Worm (Caenorhabditis elegans): Measurements from ENCODE around the gene hlh-15.

hlh-15 gene

DNA sequence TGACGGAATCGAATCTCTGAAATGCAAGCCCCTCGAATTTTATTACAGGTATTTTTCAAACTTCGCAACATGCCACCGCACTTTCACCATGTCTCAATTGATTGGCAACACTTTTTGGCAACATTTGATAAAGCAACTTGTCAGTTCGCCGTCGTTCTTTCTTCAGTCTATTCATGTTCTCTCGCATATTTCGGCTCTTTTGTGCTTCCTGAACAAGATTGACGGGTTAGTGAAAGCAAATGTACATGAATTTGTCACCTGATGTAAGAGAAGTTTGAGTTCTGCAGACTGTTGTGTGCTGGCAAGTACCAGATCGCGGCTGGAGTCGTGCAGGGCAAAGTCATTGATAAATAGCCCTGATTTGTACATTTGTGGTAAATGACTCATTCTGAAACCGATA lies 8.9 kb upstream of the hlh-15 start:
- TF ChIP-seq nhr-19 (GFP tag; conservative IDR thresholded peaks at IDR 0.05) (no peak), zag-1 (tag; optimal IDR thresholded peaks at IDR 0.05) (no peak), unc-86 (tag; optimal IDR thresholded peaks at IDR 0.05) (no peak), nhr-47 (tag; optimal IDR thresholded peaks at IDR 0.05) (no peak)

DNA sequence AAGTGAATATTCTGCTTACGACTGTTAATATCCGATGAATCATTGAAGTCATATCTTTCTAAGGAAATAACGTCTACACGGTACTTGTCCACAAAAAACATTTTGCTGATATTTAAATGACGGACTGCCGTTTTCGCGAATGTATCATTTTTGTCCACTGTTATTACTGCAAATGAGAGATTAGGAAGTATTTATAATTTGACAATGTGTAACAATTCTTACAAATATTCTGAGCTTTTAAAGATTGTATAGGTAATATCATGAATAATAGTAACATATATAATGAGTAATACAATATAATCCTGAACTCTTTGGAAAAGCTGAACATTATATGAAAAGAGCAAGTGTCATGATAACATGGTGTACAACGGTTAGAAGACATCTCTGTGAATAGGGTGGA lies 6.6 kb upstream of the hlh-15 start, which contains the start of gene glr-7:
TSS of gene glr-7 (minus strand) at position 101 of the 400 bp plus-strand sequence.
- TF ChIP-seq blmp-1 (tag; optimal IDR thresholded peaks at IDR 0.05) (no peak), C04F5.9 (tag; optimal IDR thresholded peaks at IDR 0.05) (no peak), grh-1 (GFP tag; IDR thresholded peaks at IDR 0.05) (no peak)

DNA sequence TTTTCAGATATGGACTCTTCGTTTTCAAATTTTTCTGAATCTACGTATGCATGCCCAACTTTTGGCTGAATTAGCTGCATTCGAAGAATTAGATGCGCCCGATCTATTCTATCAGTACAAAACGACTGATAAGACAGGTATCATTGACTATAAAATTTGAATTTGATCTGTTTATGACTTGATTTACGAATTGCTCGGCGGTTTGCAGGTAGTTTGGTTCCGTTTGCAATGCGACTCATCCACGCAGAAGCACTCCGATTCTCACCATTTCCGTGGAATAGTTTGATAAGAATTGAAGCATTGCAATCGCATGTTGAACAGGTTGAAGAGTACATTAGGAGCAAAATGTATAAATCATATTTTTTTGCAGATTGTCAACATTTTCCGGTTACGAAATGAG lies 2.2 kb downstream of the hlh-15 start:
- TF ChIP-seq dpl-1 (GFP tag; optimal IDR thresholded peaks at IDR 0.05) = no peak
- TF ChIP-seq fos-1 (tag; optimal IDR thresholded peaks at IDR 0.05) = no peak
- TF ChIP-seq mab-9 (GFP tag; IDR thresholded peaks at IDR 0.05) = no peak
- TF ChIP-seq hpl-2 (GFP tag; optimal IDR thresholded peaks at IDR 0.05) = no peak
- no peak for TF ChIP-seq hlh-17 (GFP tag; optimal IDR thresholded peaks at IDR 0.05; ENCODE audit: borderline replicate concordance)
- peak; percentile 27 for TF ChIP-seq elt-2 (tag; optimal IDR thresholded peaks at IDR 0.05)

DNA sequence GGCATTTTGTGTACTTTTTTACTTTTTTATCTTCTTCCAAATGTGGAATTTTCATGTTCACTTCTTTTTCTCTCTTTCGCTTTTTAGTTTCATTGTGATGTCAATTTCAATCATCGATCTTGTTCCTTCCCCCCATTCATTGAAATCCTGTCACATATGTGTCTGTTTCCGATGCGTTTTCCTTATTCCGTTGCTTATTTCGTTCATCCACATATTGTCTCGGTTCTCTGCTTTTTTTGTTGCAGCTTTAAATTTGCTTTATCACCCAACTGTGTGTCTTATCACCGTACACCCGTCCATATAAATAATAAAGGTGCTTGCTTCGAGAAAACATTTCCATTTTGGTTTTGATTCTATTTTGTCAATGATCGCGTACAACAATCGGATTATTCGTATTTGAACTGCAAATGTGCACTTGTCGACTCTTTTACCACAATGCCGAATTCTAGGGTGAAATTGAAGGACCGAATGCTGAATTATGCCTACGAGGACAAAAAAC lies 3.9 kb downstream of the hlh-15 start, which contains the start of the genes C43H6.12 and trpp-12:
TSS of gene C43H6.12 (plus strand) at position 365 of the 499 bp plus-strand sequence.
TSS of gene trpp-12 (plus strand) at position 449 of the 499 bp plus-strand sequence.
- TF ChIP-seq nhr-11 (tag; optimal IDR thresholded peaks at IDR 0.05) (no peak), ces-1 (GFP tag; optimal IDR thresholded peaks at IDR 0.05) (no peak), jun-1 (tag; optimal IDR thresholded peaks at IDR 0.05) (no peak)

DNA sequence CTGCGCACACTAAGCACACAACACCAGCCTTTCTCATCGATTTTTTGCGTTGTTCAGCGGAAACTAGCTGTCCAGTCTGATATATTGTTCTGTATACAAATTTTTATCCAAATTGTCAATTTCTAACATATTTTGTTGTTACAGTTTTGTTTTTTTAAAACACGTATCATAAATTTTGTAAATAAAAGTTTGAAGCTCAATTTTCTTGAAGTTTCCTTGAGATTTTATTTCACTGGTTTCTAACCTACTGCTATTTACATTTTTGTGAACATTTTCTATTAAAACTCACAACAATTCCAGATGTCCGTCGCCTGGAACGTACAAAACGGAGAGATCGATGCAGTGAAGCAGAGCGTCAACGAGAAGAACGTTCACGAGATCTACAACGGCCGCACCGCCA lies 6.0 kb downstream of the hlh-15 start, which contains the start of gene mtpn-1:
TSS of gene mtpn-1 (plus strand) at position 301 of the 400 bp plus-strand sequence.
- TF ChIP-seq pax-3 (tag; optimal IDR thresholded peaks at IDR 0.05) (no peak), unc-62 (GFP tag; optimal IDR thresholded peaks at IDR 0.05) (no peak), nhr-85 (tag) (peak; percentile 56)

DNA sequence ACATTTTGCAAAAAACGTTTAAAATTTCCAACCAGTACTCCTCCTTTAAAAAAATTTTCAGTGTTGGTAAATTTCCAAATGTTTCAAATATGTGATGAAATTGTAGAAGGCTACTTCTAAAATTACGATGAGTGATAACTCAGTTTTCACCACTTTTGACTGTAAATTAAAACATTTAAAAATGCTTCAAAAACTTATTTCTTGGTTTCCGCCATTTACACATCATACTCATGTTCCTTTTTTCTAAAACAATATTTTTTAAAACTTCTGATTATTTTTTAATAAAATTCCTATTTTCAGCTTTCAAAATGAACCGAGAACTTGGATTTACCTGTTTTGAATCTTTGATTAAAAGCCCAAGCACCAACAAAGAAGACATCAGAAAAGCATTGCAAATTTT lies 9.5 kb downstream of the hlh-15 start, which contains the start of gene C43H6.4:
TSS of gene C43H6.4 (plus strand) at position 301 of the 400 bp plus-strand sequence.
- TF ChIP-seq aly-2 (tag; optimal IDR thresholded peaks at IDR 0.05) = no peak
- TF ChIP-seq sox-4 (tag; optimal IDR thresholded peaks at IDR 0.05) = no peak

DNA sequence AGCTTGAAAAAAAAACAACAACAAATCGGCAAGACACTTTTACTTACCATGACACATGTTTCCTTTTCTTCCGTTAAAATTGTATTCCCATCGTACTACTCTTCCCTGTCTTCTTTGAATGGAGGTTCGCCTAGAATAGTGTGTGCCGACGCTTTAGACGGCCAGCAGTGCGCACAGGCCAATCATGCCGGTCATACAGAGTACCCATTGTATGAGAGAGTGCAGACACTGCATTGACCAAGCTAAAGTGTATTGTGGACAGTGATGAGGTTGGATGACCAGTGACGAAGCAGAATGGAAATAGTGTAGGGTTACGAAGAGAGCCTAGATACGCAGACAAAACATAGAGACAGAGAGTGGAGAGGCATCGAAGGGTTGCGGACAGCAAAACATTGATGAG lies 11.3 kb downstream of the hlh-15 start, which contains the start of gene dhhc-9:
TSS of gene dhhc-9 (minus strand) at position 154 of the 400 bp plus-strand sequence.
- TF ChIP-seq blmp-1 (tag; optimal IDR thresholded peaks at IDR 0.05) (peak; percentile 63), egl-13 (tag; optimal IDR thresholded peaks at IDR 0.05) (no peak), mep-1 (tag; optimal IDR thresholded peaks at IDR 0.05) (peak; percentile 68), tbx-2 (tag; optimal IDR thresholded peaks at IDR 0.05) (peak; percentile 50), lin-35 (GFP tag; optimal IDR thresholded peaks at IDR 0.05) (peak; percentile 39 to 50), nhr-47 (tag; optimal IDR thresholded peaks at IDR 0.05) (peak; percentile 64), grh-1 (GFP tag; IDR thresholded peaks at IDR 0.05) (peak; percentile 38; the same call in 1 of the 2 replicates), elt-3 (tag; optimal IDR thresholded peaks at IDR 0.05) (peak in 1 of 6 experiments; percentile 7), snpc-4 (tag; optimal IDR thresholded peaks at IDR 0.05) (peak; percentile 43), nhr-90 (tag; optimal IDR thresholded peaks at IDR 0.05; ENCODE audit: poor library complexity) (peak; percentile 23), hlh-17 (GFP tag; optimal IDR thresholded peaks at IDR 0.05; ENCODE audit: borderline replicate concordance) (no peak), fos-1 (tag; optimal IDR thresholded peaks at IDR 0.05) (peak; percentile 24), ama-1 (optimal IDR thresholded peaks at IDR 0.05) (no peak), nhr-11 (tag; optimal IDR thresholded peaks at IDR 0.05) (no peak), lin-14 (GFP tag; optimal IDR thresholded peaks at IDR 0.05) (peak; percentile 86), nhr-71 (tag; optimal IDR thresholded peaks at IDR 0.05) (peak; percentile 73), nhr-85 (tag) (peak; percentile 83), lsy-2 (tag; optimal IDR thresholded peaks at IDR 0.05) (peak; percentile 30 to 50), ztf-11 (tag; optimal IDR thresholded peaks at IDR 0.05) (peak in 1 of 2 experiments; percentile 24), dpl-1 (GFP tag; optimal IDR thresholded peaks at IDR 0.05) (no peak), nhr-19 (GFP tag; conservative IDR thresholded peaks at IDR 0.05) (peak; percentile 30; the same call in 1 of the 2 replicates), swsn-7 (tag; optimal IDR thresholded peaks at IDR 0.05) (peak; percentile 69), snu-23 (GFP tag; optimal IDR thresholded peaks at IDR 0.05) (peak; percentile 86), fkh-8 (tag; optimal IDR thresholded peaks at IDR 0.05) (peak; percentile 18), zag-1 (tag; optimal IDR thresholded peaks at IDR 0.05) (no peak), pag-3 (tag; optimal IDR thresholded peaks at IDR 0.05; ENCODE audit: borderline replicate concordance, insufficient read depth) (no peak), ceh-90 (tag; optimal IDR thresholded peaks at IDR 0.05) (no peak)
